Fruit fly (Drosophila melanogaster) whole organism, embryonic: ENCODE measurements around the gene Ir93a.

ENCODE experiments used
- Bdp1 ChIP-seq: fragments of 200-800 bp; sonication (Bioruptor generic); optimal IDR thresholded peaks from 3 replicates; lab custom pipeline; 2016; ENCODE audit warnings: missing biosample characterization, missing genetic modification characterization
- Blimp-1 ChIP-seq: fragments of 200-800 bp; sonication (Bioruptor generic); optimal IDR thresholded peaks from 3 replicates; lab custom pipeline; 2018; ENCODE audit warnings: missing biosample characterization, missing genetic modification characterization, mild to moderate bottlenecking, moderate library complexity, missing genetic modification reagents
- CG10654 ChIP-seq: fragments of 200-800 bp; sonication (Bioruptor generic); optimal IDR thresholded peaks from 2 replicates; lab custom pipeline; 2016; ENCODE audit warnings: missing biosample characterization, missing genetic modification characterization
- CG11696 ChIP-seq: fragments of 200-800 bp; sonication (Bioruptor generic); IDR thresholded peaks from 2 replicates; pipeline ENCODE4 v1.3.6; 2022; ENCODE audit warnings: missing biosample characterization, missing genetic modification characterization
- CG12659 ChIP-seq: fragments of 200-800 bp; sonication (Bioruptor generic); optimal IDR thresholded peaks from 3 replicates; lab custom pipeline; 2017; ENCODE audit warnings: mild to moderate bottlenecking, missing biosample characterization, missing genetic modification reagents, missing genetic modification characterization
- CG12769 ChIP-seq: fragments of 200-800 bp; sonication (Bioruptor generic); optimal IDR thresholded peaks from 2 replicates; lab custom pipeline; 2019; ENCODE audit warnings: missing biosample characterization, mild to moderate bottlenecking, missing genetic modification characterization, moderate library complexity
- CG18476 ChIP-seq: fragments of 200-800 bp; sonication (Bioruptor generic); optimal IDR thresholded peaks from 2 replicates; lab custom pipeline; 2016; ENCODE audit warnings: missing biosample characterization, mild to moderate bottlenecking, missing genetic modification characterization
- CG2712 ChIP-seq: fragments of 200-800 bp; optimal IDR thresholded peaks from 3 replicates; lab custom pipeline; 2019; ENCODE audit warnings: missing biosample characterization, mild to moderate bottlenecking, missing genetic modification characterization, moderate library complexity
- CG33213 ChIP-seq: fragments of 200-800 bp; sonication (Bioruptor generic); optimal IDR thresholded peaks from 3 replicates; lab custom pipeline; 2016; ENCODE audit warnings: missing biosample characterization, missing genetic modification characterization
- CG5953 ChIP-seq: fragments of 200-800 bp; sonication (Bioruptor generic); IDR thresholded peaks from 2 replicates; pipeline ENCODE4 v1.3.6; 2022; ENCODE audit warnings: missing biosample characterization, missing genetic modification characterization
- CG6272 ChIP-seq: fragments of 200-800 bp; sonication (Bioruptor generic); IDR thresholded peaks from 2 replicates; pipeline ENCODE4 v1.3.6; 2022; ENCODE audit warnings: missing biosample characterization, missing genetic modification characterization
- CG6683 ChIP-seq: fragments of 200-800 bp; sonication (Bioruptor generic); optimal IDR thresholded peaks from 2 replicates; lab custom pipeline; 2017; ENCODE audit warnings: missing biosample characterization, mild to moderate bottlenecking, missing genetic modification characterization, missing genetic modification reagents
- CG6854 ChIP-seq: fragments of 200-800 bp; sonication (Bioruptor generic); optimal IDR thresholded peaks from 3 replicates; lab custom pipeline; 2017; ENCODE audit warnings: missing biosample characterization, mild to moderate bottlenecking, missing genetic modification characterization
- CG7745 ChIP-seq: fragments of 200-800 bp; sonication (Bioruptor generic); optimal IDR thresholded peaks from 2 replicates; lab custom pipeline; 2018; ENCODE audit warnings: missing biosample characterization, mild to moderate bottlenecking, missing genetic modification characterization, moderate library complexity
- CG8944 ChIP-seq: fragments of 200-800 bp; sonication (Bioruptor generic); optimal IDR thresholded peaks from 3 replicates; lab custom pipeline; 2016; ENCODE audit warnings: missing biosample characterization, missing genetic modification characterization
- CG9932 ChIP-seq: fragments of 200-800 bp; sonication (Bioruptor generic); IDR thresholded peaks from 2 replicates; pipeline ENCODE4 v1.3.6; 2022; ENCODE audit warnings: missing biosample characterization, missing genetic modification characterization
- Dref ChIP-seq: fragments of 200-800 bp; sonication (Bioruptor generic); IDR thresholded peaks from 2 replicates; pipeline ENCODE4 v1.3.6; 2022; ENCODE audit warnings: missing biosample characterization, missing genetic modification characterization
- HLHmδ ChIP-seq: fragments of 200-800 bp; sonication (Bioruptor generic); optimal IDR thresholded peaks from 2 replicates; lab custom pipeline; 2018; ENCODE audit warnings: missing biosample characterization, mild to moderate bottlenecking, missing genetic modification characterization, moderate library complexity
- MBD-R2 ChIP-seq: fragments of 200-800 bp; sonication (Bioruptor generic); IDR thresholded peaks from 2 replicates; pipeline ENCODE4 v1.3.6; 2022; ENCODE audit warnings: missing biosample characterization, missing genetic modification characterization
- Meics ChIP-seq: fragments of 200-800 bp; sonication (Bioruptor generic); optimal IDR thresholded peaks from 2 replicates; lab custom pipeline; 2017; ENCODE audit warnings: missing biosample characterization, mild to moderate bottlenecking, missing genetic modification characterization
- Oli ChIP-seq: fragments of 200-800 bp; sonication (Bioruptor generic); optimal IDR thresholded peaks from 2 replicates; lab custom pipeline; 2018; ENCODE audit warnings: missing biosample characterization, mild to moderate bottlenecking, missing genetic modification characterization, moderate library complexity
- TFAM ChIP-seq: fragments of 200-800 bp; sonication (Bioruptor generic); optimal IDR thresholded peaks from 2 replicates; lab custom pipeline; 2017; ENCODE audit warnings: missing biosample characterization, missing genetic modification characterization, inconsistent platforms
- ab ChIP-seq: fragments of 200-800 bp; sonication (Bioruptor generic); optimal IDR thresholded peaks from 2 replicates; lab custom pipeline; 2016; ENCODE audit warnings: missing biosample characterization, missing genetic modification characterization
- ato ChIP-seq: fragments of 200-800 bp; sonication (Bioruptor generic); IDR thresholded peaks from 2 replicates; pipeline ENCODE4 v1.3.6; 2022; ENCODE audit warnings: missing biosample characterization, missing genetic modification characterization; ENCODE audit not compliant: partially characterized antibody
- bab2 ChIP-seq: fragments of 200-800 bp; sonication (Bioruptor generic); optimal IDR thresholded peaks from 2 replicates; lab custom pipeline; 2016; ENCODE audit warnings: missing biosample characterization, missing genetic modification characterization
- bcd ChIP-seq: fragments of 200-800 bp; sonication (Bioruptor generic); optimal IDR thresholded peaks from 2 replicates; lab custom pipeline; 2017; ENCODE audit warnings: missing biosample characterization, mild to moderate bottlenecking, missing genetic modification characterization
- btn ChIP-seq: fragments of 200-800 bp; sonication (Bioruptor generic); optimal IDR thresholded peaks from 2 replicates; lab custom pipeline; 2016; ENCODE audit warnings: missing biosample characterization, missing genetic modification characterization
- crc ChIP-seq: fragments of 200-800 bp; sonication (Bioruptor generic); optimal IDR thresholded peaks from 2 replicates; lab custom pipeline; 2016; ENCODE audit warnings: missing biosample characterization, missing genetic modification characterization
- crp ChIP-seq, 2 experiments: fragments of 200-800 bp; sonication (Bioruptor generic); optimal IDR thresholded peaks; 2 replicates in 1 of 2; 3 replicates in 1 of 2; lab custom pipeline; 2017; ENCODE audit warnings: missing biosample characterization in 2 of 2, missing genetic modification characterization in 2 of 2, mild to moderate bottlenecking in 1 of 2, moderate library complexity in 1 of 2
- gro ChIP-seq: fragments of 200-800 bp; sonication (Bioruptor generic); optimal IDR thresholded peaks from 2 replicates; lab custom pipeline; 2016; ENCODE audit warnings: missing biosample characterization, missing genetic modification characterization
- ind ChIP-seq: fragments of 200-800 bp; sonication (Bioruptor generic); optimal IDR thresholded peaks from 3 replicates; lab custom pipeline; 2016; ENCODE audit warnings: missing biosample characterization, missing genetic modification characterization
- lola ChIP-seq, 3 experiments: fragments of >200 bp in 2 of 3; fragments of 200-800 bp in 1 of 3; sonication (Bioruptor generic) in 1 of 3; optimal IDR thresholded peaks; 2 replicates each; lab custom pipeline; 2017 to 2019; ENCODE audit warnings: missing biosample characterization in 3 of 3, missing genetic modification characterization in 3 of 3, mild to moderate bottlenecking in 1 of 3, moderate library complexity in 1 of 3
- lov ChIP-seq, 2 experiments: fragments of 200-800 bp in 1 of 2; fragments of >200 bp in 1 of 2; sonication (Bioruptor generic) in 1 of 2; IDR thresholded peaks in 1 of 2; optimal IDR thresholded peaks in 1 of 2; 2 replicates in 1 of 2; 3 replicates in 1 of 2; pipeline versions ENCODE4 v1.3.6 to Lab custom; 2017 to 2022; ENCODE audit warnings: missing biosample characterization in 1 of 2, missing genetic modification characterization in 1 of 2
- pb ChIP-seq: fragments of 200-800 bp; sonication (Bioruptor generic); optimal IDR thresholded peaks from 3 replicates; lab custom pipeline; 2016; ENCODE audit warnings: missing biosample characterization, missing genetic modification characterization
- psq ChIP-seq: fragments of 200-800 bp; sonication (Bioruptor generic); optimal IDR thresholded peaks from 2 replicates; lab custom pipeline; 2017; ENCODE audit warnings: missing biosample characterization, missing genetic modification characterization
- sens ChIP-seq: fragments of 200-800 bp; sonication (Bioruptor generic); peaks from one replicate; lab custom pipeline; 2016; ENCODE audit warnings: missing biosample characterization, missing genetic modification characterization
- sens-2 ChIP-seq: fragments of 200-800 bp; sonication (Bioruptor generic); IDR thresholded peaks from 2 replicates; pipeline ENCODE4 v1.3.6; 2022; ENCODE audit warnings: missing biosample characterization, missing genetic modification characterization
- sim ChIP-seq: fragments of 200-800 bp; sonication (Bioruptor generic); IDR thresholded peaks from 2 replicates; pipeline ENCODE4 v1.3.6; 2022; ENCODE audit warnings: missing biosample characterization, missing genetic modification characterization
- slou ChIP-seq: fragments of 200-800 bp; sonication (Bioruptor generic); optimal IDR thresholded peaks from 3 replicates; lab custom pipeline; 2016; ENCODE audit warnings: missing biosample characterization, missing genetic modification characterization
- slp2 ChIP-seq: fragments of 200-800 bp; sonication (Bioruptor generic); optimal IDR thresholded peaks from 2 replicates; lab custom pipeline; 2016; ENCODE audit warnings: missing biosample characterization, missing genetic modification characterization
- ssp ChIP-seq: fragments of 200-800 bp; sonication (Bioruptor generic); IDR thresholded peaks from 2 replicates; pipeline ENCODE4 v1.3.6; 2022; ENCODE audit warnings: missing biosample characterization, missing genetic modification characterization

Gene Ir93a

dm6 chr3R:20833664-20834063, 26.1 kb downstream of the Ir93a start (continued):
- TF ChIP-seq sens (GFP tag; lab: Kevin White, UChicago) = peak; percentile 80
- TF ChIP-seq Bdp1 = no peak
- TF ChIP-seq CG12659 (GFP tag; lab: Kevin White, UChicago) = no peak
- TF ChIP-seq pb (GFP tag; lab: Kevin White, UChicago) = no peak
- TF ChIP-seq ato (GFP tag; lab: Robert Waterston, UW) = no peak
- TF ChIP-seq CG11696 (GFP tag; lab: Robert Waterston, UW) = no peak
- no peak for TF ChIP-seq HLHmδ (GFP tag; lab: Kevin White, UChicago)
- TF ChIP-seq slou (GFP tag; lab: Kevin White, UChicago) = no peak
- TF ChIP-seq CG6272 (GFP tag; lab: Robert Waterston, UW) = no peak
- no peak for TF ChIP-seq bab2 (GFP tag; lab: Kevin White, UChicago)
- no peak for TF ChIP-seq CG12769 (tag; lab: Kevin White, UChicago)
- TF ChIP-seq crp (GFP tag; optimal IDR thresholded peaks at IDR 0.05; lab: Kevin White, UChicago) = peak in 1 of 2 experiments; percentile 11
- peak; percentile 46 for TF ChIP-seq ind (GFP tag; lab: Kevin White, UChicago)
- no peak for TF ChIP-seq bcd (GFP tag; lab: Kevin White, UChicago)
- no peak for TF ChIP-seq CG10654 (GFP tag; lab: Kevin White, UChicago)
- TF ChIP-seq Meics (GFP tag; lab: Kevin White, UChicago) = no peak
- peak; percentile 32 for TF ChIP-seq CG8944 (GFP tag; lab: Kevin White, UChicago)
- no peak for TF ChIP-seq CG6683 (GFP tag; lab: Kevin White, UChicago)
- TF ChIP-seq sens-2 (GFP tag; lab: Robert Waterston, UW) = 0 out of 2 replicates have a peak, but pooled peaks have one; percentile 12
- no peak for TF ChIP-seq psq (GFP tag; lab: Kevin White, UChicago)
- no peak for TF ChIP-seq gro (GFP tag; lab: Kevin White, UChicago)
- TF ChIP-seq CG9932 (GFP tag; lab: Robert Waterston, UW) = no peak
- TF ChIP-seq CG6854 (GFP tag; lab: Kevin White, UChicago) = peak; percentile 25
- TF ChIP-seq crc (GFP tag; lab: Kevin White, UChicago) = no peak
- TF ChIP-seq ab (GFP tag; lab: Kevin White, UChicago) = no peak
- no peak for TF ChIP-seq MBD-R2 (GFP tag; lab: Robert Waterston, UW)
- no peak for TF ChIP-seq TFAM (GFP tag; lab: Kevin White, UChicago)
- no peak for TF ChIP-seq lov (optimal IDR thresholded peaks at IDR 0.05; lab: Kevin White, UChicago)
- no peak for TF ChIP-seq lov (GFP tag; IDR thresholded peaks at IDR 0.05; lab: Robert Waterston, UW)
- TF ChIP-seq ssp = no peak
- peak; percentile 32 for TF ChIP-seq Blimp-1 (GFP tag; lab: Kevin White, UChicago)
- no peak for TF ChIP-seq lola (GFP tag; optimal IDR thresholded peaks at IDR 0.05; lab: Kevin White, UChicago)
- peak; percentile 30 for TF ChIP-seq Oli (tag; lab: Kevin White, UChicago)
- no peak for TF ChIP-seq btn (GFP tag; lab: Kevin White, UChicago)
- TF ChIP-seq slp2 (GFP tag; lab: Kevin White, UChicago) = peak; percentile 36
- no peak for TF ChIP-seq CG5953 (GFP tag; lab: Robert Waterston, UW)
- TF ChIP-seq CG7745 = no peak
- no peak for TF ChIP-seq CG18476 (GFP tag; lab: Kevin White, UChicago)
- TF ChIP-seq CG33213 (GFP tag; lab: Kevin White, UChicago) = no peak
- TF ChIP-seq CG2712 (tag; lab: Kevin White, UChicago) = peak; percentile 35
- TF ChIP-seq Dref (GFP tag; lab: Robert Waterston, UW) = no peak
- TF ChIP-seq sim (GFP tag; lab: Robert Waterston, UW) = peak; percentile 29; the same call in 1 of the 2 replicates
